Worm (Caenorhabditis elegans) whole organism, L4 larva: ENCODE results near the gene T05C3.6.

Source experiments
- lin-13 ChIP-seq: fragments of 150-350 bp; optimal IDR thresholded peaks from 2 replicates; lab custom pipeline; 2014; ENCODE audit warnings: missing biosample characterization, missing genetic modification reagents, missing genetic modification characterization
- unc-62 ChIP-seq, 3 experiments: fragments of 150-350 bp in 1 of 3; sonication (generic microtip); optimal IDR thresholded peaks in 2 of 3; peaks in 1 of 3; 1 replicate in 1 of 3; 2 replicates in 2 of 3; lab custom pipeline; 2014 to 2017; ENCODE audit warnings: missing biosample characterization in 3 of 3, missing genetic modification characterization in 3 of 3, missing genetic modification reagents in 3 of 3, missing genotype in 1 of 3

DNA sequence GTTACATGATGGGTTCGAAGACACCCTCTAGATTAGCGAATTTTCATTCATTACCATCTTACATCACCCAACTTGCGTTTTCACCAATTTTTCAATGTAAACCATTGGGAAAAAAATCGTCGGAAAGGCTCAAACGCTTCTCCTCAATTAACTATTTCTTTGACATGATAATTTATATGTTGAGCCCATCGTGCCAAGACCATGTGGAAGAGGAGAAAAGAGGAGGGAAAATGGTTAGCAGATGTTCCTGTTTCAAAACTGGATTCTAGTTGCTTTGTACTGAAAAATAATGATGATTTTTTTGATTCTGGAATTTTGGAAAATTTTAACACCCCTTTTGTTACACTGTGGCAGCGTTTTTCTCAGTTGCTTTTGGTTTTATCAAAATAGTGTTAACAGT is 46.2 kb upstream of the T05C3.6 start:
- peak in 1 of 2 experiments; percentile 57 for TF ChIP-seq unc-62 (GFP tag; optimal IDR thresholded peaks at IDR 0.05 in 1 of 2; lab: Kevin White, UChicago)
- TF ChIP-seq unc-62 (tag; optimal IDR thresholded peaks at IDR 0.05; lab: Kevin White, UChicago) = no peak
- TF ChIP-seq lin-13 = no peak
